Fruit fly (Drosophila melanogaster) whole organism, adult: ENCODE measurements around the gene CG42828.

Source experiments
- CG11617 ChIP-seq: fragments of 200-800 bp; sonication (Bioruptor generic); optimal IDR thresholded peaks from 2 replicates; lab custom pipeline; 2017; ENCODE audit warnings: mild to moderate bottlenecking, missing biosample characterization, missing genetic modification reagents, missing genetic modification characterization
- CG12768 ChIP-seq: fragments of 200-800 bp; sonication (Bioruptor generic); optimal IDR thresholded peaks from 2 replicates; lab custom pipeline; 2017; ENCODE audit warnings: missing biosample characterization, missing genetic modification characterization, mild to moderate bottlenecking, moderate library complexity, missing genetic modification reagents
- CG14711 ChIP-seq: fragments of 200-800 bp; sonication (Bioruptor generic); optimal IDR thresholded peaks from 2 replicates; lab custom pipeline; 2018; ENCODE audit warnings: missing biosample characterization, mild to moderate bottlenecking, missing genetic modification characterization, moderate library complexity
- CG1620 ChIP-seq: fragments of 200-800 bp; sonication (Bioruptor generic); optimal IDR thresholded peaks from 2 replicates; lab custom pipeline; 2016; ENCODE audit warnings: missing biosample characterization, missing genetic modification characterization
- CG33017 ChIP-seq: fragments of 200-800 bp; sonication (Bioruptor generic); optimal IDR thresholded peaks from 2 replicates; lab custom pipeline; 2018; ENCODE audit warnings: missing biosample characterization, mild to moderate bottlenecking, missing genetic modification characterization, moderate library complexity
- CG5204 ChIP-seq: fragments of 200-800 bp; sonication (Bioruptor generic); optimal IDR thresholded peaks from 2 replicates; lab custom pipeline; 2016; ENCODE audit warnings: missing biosample characterization, missing genetic modification characterization
- CG7045 ChIP-seq: fragments of 200-800 bp; sonication (Bioruptor generic); optimal IDR thresholded peaks from 2 replicates; lab custom pipeline; 2017; ENCODE audit warnings: missing biosample characterization, mild to moderate bottlenecking, missing genetic modification characterization
- CG7101 ChIP-seq: fragments of 200-800 bp; sonication (Bioruptor generic); optimal IDR thresholded peaks from 2 replicates; lab custom pipeline; 2018; ENCODE audit warnings: missing biosample characterization, mild to moderate bottlenecking, missing genetic modification characterization, moderate library complexity
- Clk ChIP-seq: fragments of 200-800 bp; sonication (Bioruptor generic); optimal IDR thresholded peaks from 2 replicates; lab custom pipeline; 2017; ENCODE audit warnings: missing biosample characterization, missing genetic modification characterization
- Crg-1 ChIP-seq: fragments of 200-800 bp; sonication (Bioruptor generic); optimal IDR thresholded peaks from 2 replicates; lab custom pipeline; 2016; ENCODE audit warnings: missing biosample characterization, missing genetic modification characterization
- Hr96 ChIP-seq: fragments of 200-800 bp; sonication (Bioruptor generic); optimal IDR thresholded peaks from 2 replicates; lab custom pipeline; 2016; ENCODE audit warnings: missing biosample characterization, missing genetic modification characterization
- Mnt ChIP-seq: fragments of 200-800 bp; sonication (Bioruptor generic); optimal IDR thresholded peaks from 2 replicates; lab custom pipeline; 2016; ENCODE audit warnings: missing biosample characterization, mild to moderate bottlenecking, missing genetic modification characterization
- bab1 ChIP-seq: fragments of 200-800 bp; sonication (Bioruptor generic); optimal IDR thresholded peaks from 3 replicates; lab custom pipeline; 2019; ENCODE audit warnings: missing biosample characterization, mild to moderate bottlenecking, missing genetic modification characterization, moderate library complexity
- cic ChIP-seq: fragments of 200-800 bp; sonication (Bioruptor generic); optimal IDR thresholded peaks from 2 replicates; lab custom pipeline; 2017; ENCODE audit warnings: missing biosample characterization, mild to moderate bottlenecking, missing genetic modification characterization, moderate library complexity
- cnc ChIP-seq, 2 experiments: fragments of >200 bp; optimal IDR thresholded peaks; 2 replicates each; lab custom pipeline; 2017
- kay ChIP-seq: fragments of 200-800 bp; sonication (Bioruptor generic); peaks from one replicate; lab custom pipeline; 2016; ENCODE audit warnings: missing biosample characterization, missing genetic modification characterization, borderline replicate concordance
- ovo ChIP-seq: fragments of 200-800 bp; sonication (Bioruptor generic); optimal IDR thresholded peaks from 2 replicates; lab custom pipeline; 2016; ENCODE audit warnings: missing biosample characterization, missing genetic modification characterization
- pad ChIP-seq: fragments of 200-800 bp; sonication (Bioruptor generic); optimal IDR thresholded peaks from 3 replicates; lab custom pipeline; 2017; ENCODE audit warnings: missing biosample characterization, missing genetic modification characterization, mild to moderate bottlenecking, moderate library complexity, missing genetic modification reagents
- tj ChIP-seq: fragments of 200-800 bp; sonication (Bioruptor generic); optimal IDR thresholded peaks from 3 replicates; lab custom pipeline; 2017; ENCODE audit warnings: missing biosample characterization, mild to moderate bottlenecking, missing genetic modification characterization, moderate library complexity
- toe ChIP-seq: fragments of 200-800 bp; sonication (Bioruptor generic); optimal IDR thresholded peaks from 2 replicates; lab custom pipeline; 2016; ENCODE audit warnings: missing biosample characterization, missing genetic modification characterization

CG42828 gene

DNA sequence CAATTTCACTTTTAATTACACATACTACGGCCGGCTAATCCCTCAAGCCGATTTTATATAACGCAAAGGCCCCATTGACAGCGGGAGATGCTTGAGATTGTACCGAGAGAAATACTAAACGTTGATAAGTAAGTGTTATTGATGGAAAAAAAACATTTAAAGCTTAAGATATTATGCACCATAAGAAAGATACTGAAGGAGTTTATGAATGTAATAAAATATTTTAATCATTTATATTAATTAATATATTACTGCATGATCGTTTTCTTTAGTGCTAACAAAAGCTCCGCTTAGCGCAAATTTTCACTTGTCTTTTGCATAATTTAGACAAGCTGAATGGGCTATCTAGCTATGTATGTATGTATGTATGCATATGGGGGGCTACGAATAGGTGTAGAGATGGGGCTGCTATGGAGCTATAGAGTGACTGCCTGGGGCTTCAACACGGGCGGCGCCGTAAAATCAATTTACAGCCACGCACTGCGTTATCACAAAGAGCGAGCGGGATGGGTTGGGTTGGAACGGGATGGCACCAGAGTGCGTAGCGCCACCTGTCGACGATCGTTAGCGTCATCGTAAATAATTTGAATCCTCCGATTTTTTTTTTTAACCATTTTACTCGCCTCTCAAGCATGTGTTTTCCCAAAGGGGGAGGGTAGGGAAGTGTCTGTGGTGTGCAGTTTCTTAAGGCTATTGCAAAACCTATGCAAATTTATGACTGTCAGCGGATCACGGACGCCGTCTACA lies 23.2 kb downstream of the CG42828 start:
- TF ChIP-seq bab1 (GFP tag; lab: Kevin White, UChicago): no peak

dm6 chr3R:23398979-23399378 lies 25.5 kb downstream of the CG42828 start:
- TF ChIP-seq Mnt (GFP tag; lab: Kevin White, UChicago) (no peak), CG11617 (no peak), CG7101 (tag; lab: Kevin White, UChicago) (no peak), ovo (GFP tag; lab: Kevin White, UChicago) (no peak), CG33017 (tag; lab: Kevin White, UChicago) (no peak), CG14711 (tag; lab: Kevin White, UChicago) (no peak)

- TF ChIP-seq toe (GFP tag; lab: Kevin White, UChicago): no peak
- no peak for TF ChIP-seq CG1620 (GFP tag; lab: Kevin White, UChicago)
- TF ChIP-seq CG14711 (tag; lab: Kevin White, UChicago): no peak
- TF ChIP-seq Clk (GFP tag; lab: Kevin White, UChicago): no peak
- no peak for TF ChIP-seq CG11617
- TF ChIP-seq Crg-1 (GFP tag; lab: Kevin White, UChicago): no peak
- no peak for TF ChIP-seq cic (GFP tag; lab: Kevin White, UChicago)
- TF ChIP-seq CG5204 (GFP tag; lab: Kevin White, UChicago): no peak
These were observed 26.2 kb downstream of the CG42828 start for dm6 chr3R:23399679-23400078.

dm6 chr3R:23401519-23401918 lies 28.0 kb downstream of the CG42828 start:
- TF ChIP-seq pad (GFP tag; lab: Kevin White, UChicago) (no peak), Clk (GFP tag; lab: Kevin White, UChicago) (no peak), CG5204 (GFP tag; lab: Kevin White, UChicago) (no peak), toe (GFP tag; lab: Kevin White, UChicago) (no peak), CG12768 (GFP tag; lab: Kevin White, UChicago) (no peak), Mnt (GFP tag; lab: Kevin White, UChicago) (no peak), kay (GFP tag; lab: Kevin White, UChicago) (no peak), Crg-1 (GFP tag; lab: Kevin White, UChicago) (no peak), CG14711 (tag; lab: Kevin White, UChicago) (no peak), cic (GFP tag; lab: Kevin White, UChicago) (no peak)

DNA sequence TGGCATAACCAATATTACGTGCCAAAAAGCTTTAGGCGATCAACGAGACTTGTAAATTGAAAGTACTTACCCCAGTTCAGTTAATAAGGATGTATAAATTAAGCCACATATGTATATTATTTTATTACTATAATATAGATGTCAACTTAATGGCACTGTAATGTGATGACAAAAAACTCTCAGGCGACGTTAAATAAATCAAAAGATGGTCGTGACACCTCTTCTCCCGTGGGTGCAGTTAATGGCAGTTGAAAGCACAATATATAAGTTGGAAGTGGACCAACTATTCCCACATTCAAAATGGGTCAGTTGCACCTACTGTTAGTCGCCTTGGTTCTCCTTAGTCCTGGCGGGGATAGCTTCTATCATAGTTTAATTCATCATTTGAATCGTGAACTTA lies 29.0 kb downstream of the CG42828 start, which contains the start of gene Ir94d:
Gene Ir94d, plus strand, starts transcription at position 301 of the 400 bp plus-strand sequence.
- no peak for TF ChIP-seq CG5204 (GFP tag; lab: Kevin White, UChicago)
- no peak for TF ChIP-seq CG33017 (tag; lab: Kevin White, UChicago)
- TF ChIP-seq CG1620 (GFP tag; lab: Kevin White, UChicago): no peak
- no peak for TF ChIP-seq CG11617
- no peak for TF ChIP-seq Crg-1 (GFP tag; lab: Kevin White, UChicago)
- TF ChIP-seq Mnt (GFP tag; lab: Kevin White, UChicago): no peak
- TF ChIP-seq Hr96: no peak
- no peak for TF ChIP-seq tj (GFP tag; lab: Kevin White, UChicago)
- TF ChIP-seq CG7045: no peak
- no peak for TF ChIP-seq CG12768 (GFP tag; lab: Kevin White, UChicago)

DNA sequence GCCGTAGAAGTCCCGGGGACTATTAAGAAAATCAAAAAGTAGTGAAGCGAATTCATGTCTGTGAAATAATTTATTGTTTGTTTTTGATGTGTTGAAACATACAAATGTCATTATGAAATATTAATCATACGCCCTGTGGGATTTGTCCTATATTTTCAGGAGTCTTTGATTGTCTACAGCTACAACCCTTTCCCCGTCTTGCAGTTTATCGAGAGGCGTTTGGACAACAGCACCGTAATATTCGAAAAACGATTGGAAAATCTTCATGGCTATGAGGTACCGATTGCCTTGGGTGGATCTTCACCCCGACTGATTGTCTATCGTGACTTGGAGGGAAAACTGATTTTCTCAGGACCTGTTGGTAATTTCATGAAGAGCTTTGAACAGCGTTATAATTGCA lies 30.1 kb downstream of the CG42828 start, which contains the start of gene CG17380:
Gene CG17380, minus strand, starts transcription at position 101 of the 400 bp plus-strand sequence.
- TF ChIP-seq CG14711 (tag; lab: Kevin White, UChicago): no peak
- TF ChIP-seq pad (GFP tag; lab: Kevin White, UChicago): no peak
- no peak for TF ChIP-seq Hr96
- TF ChIP-seq CG11617: no peak
- TF ChIP-seq CG12768 (GFP tag; lab: Kevin White, UChicago): no peak
- TF ChIP-seq cic (GFP tag; lab: Kevin White, UChicago): no peak
- TF ChIP-seq tj (GFP tag; lab: Kevin White, UChicago): no peak
- no peak for TF ChIP-seq CG7101 (tag; lab: Kevin White, UChicago)
- TF ChIP-seq cnc (optimal IDR thresholded peaks at IDR 0.05; lab: Kevin White, UChicago): no peak
- TF ChIP-seq Mnt (GFP tag; lab: Kevin White, UChicago): no peak
- no peak for TF ChIP-seq ovo (GFP tag; lab: Kevin White, UChicago)
- no peak for TF ChIP-seq CG7045
- TF ChIP-seq CG1620 (GFP tag; lab: Kevin White, UChicago): no peak
- TF ChIP-seq toe (GFP tag; lab: Kevin White, UChicago): no peak
- TF ChIP-seq kay (GFP tag; lab: Kevin White, UChicago): no peak
- TF ChIP-seq bab1 (GFP tag; lab: Kevin White, UChicago): no peak
- TF ChIP-seq CG5204 (GFP tag; lab: Kevin White, UChicago): no peak
- no peak for TF ChIP-seq Clk (GFP tag; lab: Kevin White, UChicago)
- TF ChIP-seq CG33017 (tag; lab: Kevin White, UChicago): no peak

dm6 chr3R:23405209-23405608 lies 31.7 kb downstream of the CG42828 start, which contains the start of gene Ir94e:
Gene Ir94e, plus strand, starts transcription at chr3R:23405509.
- TF ChIP-seq CG1620 (GFP tag; lab: Kevin White, UChicago) (no peak), CG11617 (no peak), pad (GFP tag; lab: Kevin White, UChicago) (no peak), ovo (GFP tag; lab: Kevin White, UChicago) (no peak), bab1 (GFP tag; lab: Kevin White, UChicago) (no peak), CG7101 (tag; lab: Kevin White, UChicago) (no peak), CG5204 (GFP tag; lab: Kevin White, UChicago) (no peak), cic (GFP tag; lab: Kevin White, UChicago) (no peak), tj (GFP tag; lab: Kevin White, UChicago) (no peak), CG12768 (GFP tag; lab: Kevin White, UChicago) (no peak), Clk (GFP tag; lab: Kevin White, UChicago) (no peak), toe (GFP tag; lab: Kevin White, UChicago) (no peak)
